Fruit fly (Drosophila melanogaster) whole organism, embryonic: ENCODE results near the gene CG7601.

Experiments
- Aef1 ChIP-seq: fragments of 200-800 bp; sonication (Bioruptor generic); IDR thresholded peaks from 3 replicates; pipeline ENCODE4 v1.3.6; 2022; ENCODE audit warnings: missing biosample characterization, missing genetic modification characterization
- Antp ChIP-seq: fragments of 200-800 bp; sonication (Bioruptor generic); optimal IDR thresholded peaks from 3 replicates; lab custom pipeline; 2016; ENCODE audit warnings: missing biosample characterization, missing genetic modification characterization
- C15 ChIP-seq: fragments of 200-800 bp; sonication (Bioruptor generic); IDR thresholded peaks from 3 replicates; pipeline ENCODE4 v1.3.6; 2022; ENCODE audit warnings: missing biosample characterization, missing genetic modification characterization
- CG10366 ChIP-seq: fragments of 200-800 bp; sonication (Bioruptor generic); IDR thresholded peaks from 2 replicates; pipeline ENCODE4 v1.3.6; 2022; ENCODE audit warnings: missing biosample characterization, missing genetic modification characterization
- CG11504 ChIP-seq: fragments of 200-800 bp; sonication (Bioruptor generic); optimal IDR thresholded peaks from 3 replicates; lab custom pipeline; 2019; ENCODE audit warnings: missing biosample characterization, mild to moderate bottlenecking, missing genetic modification characterization, moderate library complexity
- CG12104 ChIP-seq: fragments of 200-800 bp; sonication (Bioruptor generic); optimal IDR thresholded peaks from 3 replicates; lab custom pipeline; 2016; ENCODE audit warnings: missing biosample characterization, missing genetic modification characterization
- CG15011 ChIP-seq: fragments of 200-800 bp; sonication (Bioruptor generic); optimal IDR thresholded peaks from 3 replicates; lab custom pipeline; 2018; ENCODE audit warnings: missing biosample characterization, mild to moderate bottlenecking, missing genetic modification characterization
- CG1602 ChIP-seq: fragments of 200-800 bp; sonication (Bioruptor generic); optimal IDR thresholded peaks from 3 replicates; lab custom pipeline; 2016; ENCODE audit warnings: missing biosample characterization, missing genetic modification characterization
- CG16779 ChIP-seq: fragments of 200-800 bp; sonication (Bioruptor generic); IDR thresholded peaks from 2 replicates; pipeline ENCODE4 v1.3.6; 2022; ENCODE audit warnings: missing biosample characterization, missing genetic modification characterization
- CG17912 ChIP-seq: fragments of 200-800 bp; sonication (Bioruptor generic); optimal IDR thresholded peaks from 2 replicates; lab custom pipeline; 2018; ENCODE audit warnings: missing biosample characterization, mild to moderate bottlenecking, missing genetic modification characterization
- CG3407 ChIP-seq: fragments of 200-800 bp; sonication (Bioruptor generic); optimal IDR thresholded peaks from 2 replicates; lab custom pipeline; 2018; ENCODE audit warnings: missing biosample characterization, mild to moderate bottlenecking, missing genetic modification characterization
- CG3726 ChIP-seq: fragments of 200-800 bp; sonication (Bioruptor generic); IDR thresholded peaks from 3 replicates; pipeline ENCODE4, ENCODE4 v1.3.6; 2022; ENCODE audit warnings: missing biosample characterization, missing genetic modification characterization
- CG4617 ChIP-seq: fragments of 200-800 bp; sonication (Bioruptor generic); optimal IDR thresholded peaks from 3 replicates; lab custom pipeline; 2016; ENCODE audit warnings: missing biosample characterization, missing genetic modification characterization, borderline replicate concordance
- CG5245 ChIP-seq: fragments of 200-800 bp; sonication (Bioruptor generic); optimal IDR thresholded peaks from 3 replicates; lab custom pipeline; 2016; ENCODE audit warnings: missing biosample characterization, missing genetic modification characterization
- CG6175 ChIP-seq: fragments of 200-800 bp; sonication (Bioruptor generic); IDR thresholded peaks from 3 replicates; pipeline ENCODE4 v1.3.6; 2022; ENCODE audit warnings: missing biosample characterization, missing genetic modification characterization
- CG6765 ChIP-seq: fragments of 200-800 bp; sonication (Bioruptor generic); optimal IDR thresholded peaks from 3 replicates; lab custom pipeline; 2017; ENCODE audit warnings: missing biosample characterization, mild to moderate bottlenecking, missing genetic modification characterization
- CG7271 ChIP-seq: fragments of 200-800 bp; sonication (Bioruptor generic); optimal IDR thresholded peaks from 2 replicates; lab custom pipeline; 2018; ENCODE audit warnings: missing biosample characterization, mild to moderate bottlenecking, missing genetic modification characterization, moderate library complexity
- CG7745 ChIP-seq: fragments of 200-800 bp; sonication (Bioruptor generic); optimal IDR thresholded peaks from 2 replicates; lab custom pipeline; 2018; ENCODE audit warnings: missing biosample characterization, mild to moderate bottlenecking, missing genetic modification characterization, moderate library complexity
- CG8478 ChIP-seq: fragments of >200 bp; optimal IDR thresholded peaks from 2 replicates; lab custom pipeline; 2018
- CG8765 ChIP-seq: fragments of 200-800 bp; sonication (Bioruptor generic); IDR thresholded peaks from 2 replicates; pipeline ENCODE4 v1.3.6; 2022; ENCODE audit warnings: missing biosample characterization, missing genetic modification characterization
- CG9437 ChIP-seq: fragments of 200-800 bp; sonication (Bioruptor generic); optimal IDR thresholded peaks from 2 replicates; lab custom pipeline; 2018; ENCODE audit warnings: missing biosample characterization, mild to moderate bottlenecking, missing genetic modification characterization
- CG9727 ChIP-seq: fragments of 200-800 bp; sonication (Bioruptor generic); optimal IDR thresholded peaks from 3 replicates; lab custom pipeline; 2017; ENCODE audit warnings: missing biosample characterization, mild to moderate bottlenecking, missing genetic modification characterization
- CG9876 ChIP-seq: fragments of 200-800 bp; sonication (Bioruptor generic); optimal IDR thresholded peaks from 2 replicates; lab custom pipeline; 2016; ENCODE audit warnings: missing biosample characterization, missing genetic modification characterization
- Camta ChIP-seq: fragments of 200-800 bp; sonication (Bioruptor generic); optimal IDR thresholded peaks from 2 replicates; lab custom pipeline; 2016; ENCODE audit warnings: missing biosample characterization, missing genetic modification characterization
- H15 ChIP-seq: fragments of 200-800 bp; sonication (Bioruptor generic); IDR thresholded peaks from 3 replicates; pipeline ENCODE4 v1.3.6; 2022; ENCODE audit warnings: missing biosample characterization, missing genetic modification characterization
- Lhr ChIP-seq: fragments of 200-800 bp; sonication (Bioruptor generic); optimal IDR thresholded peaks from 3 replicates; lab custom pipeline; 2017; ENCODE audit warnings: mild to moderate bottlenecking, missing biosample characterization, missing genetic modification reagents, missing genetic modification characterization
- MBD-R2 ChIP-seq: fragments of 200-800 bp; sonication (Bioruptor generic); IDR thresholded peaks from 2 replicates; pipeline ENCODE4 v1.3.6; 2022; ENCODE audit warnings: missing biosample characterization, missing genetic modification characterization
- MTF-1 ChIP-seq: fragments of 200-800 bp; sonication (Bioruptor generic); optimal IDR thresholded peaks from 2 replicates; lab custom pipeline; 2018; ENCODE audit warnings: missing biosample characterization, mild to moderate bottlenecking, missing genetic modification characterization, borderline replicate concordance
- Mad ChIP-seq: fragments of 200-800 bp; sonication (Bioruptor generic); optimal IDR thresholded peaks from 2 replicates; lab custom pipeline; 2016; ENCODE audit warnings: missing biosample characterization, missing genetic modification characterization
- NC2β ChIP-seq: fragments of 200-800 bp; sonication (Bioruptor generic); optimal IDR thresholded peaks from 2 replicates; lab custom pipeline; 2016; ENCODE audit warnings: missing biosample characterization, missing genetic modification characterization
- NK7.1 ChIP-seq: fragments of 200-800 bp; sonication (Bioruptor generic); optimal IDR thresholded peaks from 3 replicates; lab custom pipeline; 2016; ENCODE audit warnings: missing biosample characterization, missing genetic modification characterization
- Nf-YB ChIP-seq: fragments of 200-800 bp; sonication (Bioruptor generic); optimal IDR thresholded peaks from 3 replicates; lab custom pipeline; 2019; ENCODE audit warnings: missing biosample characterization, mild to moderate bottlenecking, missing genetic modification characterization, moderate library complexity
- Rx ChIP-seq: fragments of 200-800 bp; sonication (Bioruptor generic); IDR thresholded peaks from 2 replicates; pipeline ENCODE4 v1.3.6; 2022; ENCODE audit warnings: missing biosample characterization, missing genetic modification characterization
- Sin3A ChIP-seq: fragments of >200 bp; optimal IDR thresholded peaks from 2 replicates; lab custom pipeline; 2018
- Trl ChIP-seq, 3 experiments: fragments of >200 bp in 2 of 3; fragments of 200-800 bp in 1 of 3; sonication (Bioruptor generic) in 1 of 3; optimal IDR thresholded peaks; 2 replicates in 1 of 3; 3 replicates in 2 of 3; lab custom pipeline; 2016 to 2017; ENCODE audit warnings: missing biosample characterization in 1 of 3, missing genetic modification characterization in 1 of 3
- ab ChIP-seq: fragments of 200-800 bp; sonication (Bioruptor generic); optimal IDR thresholded peaks from 2 replicates; lab custom pipeline; 2016; ENCODE audit warnings: missing biosample characterization, missing genetic modification characterization
- abd-A ChIP-seq: fragments of 200-800 bp; sonication (Bioruptor generic); optimal IDR thresholded peaks from 3 replicates; lab custom pipeline; 2019; ENCODE audit warnings: missing biosample characterization, mild to moderate bottlenecking, missing genetic modification characterization, moderate library complexity
- amos ChIP-seq: fragments of 200-800 bp; sonication (Bioruptor generic); IDR thresholded peaks from 2 replicates; pipeline ENCODE4 v1.3.6; 2022; ENCODE audit warnings: missing biosample characterization, missing genetic modification characterization; ENCODE audit not compliant: partially characterized antibody
- az2 ChIP-seq: fragments of 200-800 bp; sonication (Bioruptor generic); optimal IDR thresholded peaks from 3 replicates; lab custom pipeline; 2016; ENCODE audit warnings: missing biosample characterization, missing genetic modification characterization
- crc ChIP-seq: fragments of 200-800 bp; sonication (Bioruptor generic); optimal IDR thresholded peaks from 2 replicates; lab custom pipeline; 2016; ENCODE audit warnings: missing biosample characterization, missing genetic modification characterization
- emc ChIP-seq: fragments of 200-800 bp; sonication (Bioruptor generic); optimal IDR thresholded peaks from 2 replicates; lab custom pipeline; 2016; ENCODE audit warnings: missing biosample characterization, missing genetic modification characterization
- gem ChIP-seq: fragments of 200-800 bp; sonication (Bioruptor generic); optimal IDR thresholded peaks from 2 replicates; lab custom pipeline; 2019; ENCODE audit warnings: missing biosample characterization, mild to moderate bottlenecking, missing genetic modification characterization, moderate library complexity
- gsb ChIP-seq: fragments of 200-800 bp; sonication (Bioruptor generic); IDR thresholded peaks from 2 replicates; pipeline ENCODE4 v1.3.6; 2022; ENCODE audit warnings: missing biosample characterization, missing genetic modification characterization
- jigr1 ChIP-seq: fragments of 200-800 bp; sonication (Bioruptor generic); IDR thresholded peaks from 3 replicates; pipeline ENCODE4 v1.3.6; 2022; ENCODE audit warnings: missing biosample characterization, missing genetic modification characterization
- kay ChIP-seq: fragments of 200-800 bp; sonication (Bioruptor generic); optimal IDR thresholded peaks from 2 replicates; lab custom pipeline; 2016; ENCODE audit warnings: missing biosample characterization, missing genetic modification characterization
- maf-S ChIP-seq: fragments of 200-800 bp; sonication (Bioruptor generic); optimal IDR thresholded peaks from 2 replicates; lab custom pipeline; 2016; ENCODE audit warnings: missing biosample characterization, missing genetic modification characterization
- mld ChIP-seq: fragments of 200-800 bp; sonication (Bioruptor generic); IDR thresholded peaks from 3 replicates; pipeline ENCODE4 v1.3.6; 2022; ENCODE audit warnings: missing biosample characterization, missing genetic modification characterization; ENCODE audit not compliant: partially characterized antibody
- schlank ChIP-seq: fragments of 200-800 bp; sonication (Bioruptor generic); optimal IDR thresholded peaks from 2 replicates; lab custom pipeline; 2018; ENCODE audit warnings: missing biosample characterization, mild to moderate bottlenecking, missing genetic modification characterization
- tap ChIP-seq: fragments of 200-800 bp; optimal IDR thresholded peaks from 3 replicates; lab custom pipeline; 2019; ENCODE audit warnings: missing biosample characterization, mild to moderate bottlenecking, missing genetic modification characterization, moderate library complexity
- trh ChIP-seq: fragments of 200-800 bp; sonication (Bioruptor generic); optimal IDR thresholded peaks from 2 replicates; lab custom pipeline; 2016; ENCODE audit warnings: missing biosample characterization, missing genetic modification characterization
- unc-4 ChIP-seq: fragments of 200-800 bp; sonication (Bioruptor generic); IDR thresholded peaks from 2 replicates; pipeline ENCODE4 v1.3.6; 2022; ENCODE audit warnings: missing biosample characterization, missing genetic modification characterization; ENCODE audit not compliant: partially characterized antibody
- zfh1 ChIP-seq: fragments of 200-800 bp; sonication (Bioruptor generic); IDR thresholded peaks from 3 replicates; pipeline ENCODE4 v1.3.6; 2022; ENCODE audit warnings: missing biosample characterization, missing genetic modification characterization

CG7601 gene

dm6 chr3R:29745056-29745455, 8.5 kb upstream of the CG7601 start, which contains the start of the genes Wdr24 and IntS11 (continued):
- TF ChIP-seq maf-S (GFP tag; lab: Kevin White, UChicago) (peak; percentile 47), emc (GFP tag; lab: Kevin White, UChicago) (peak; percentile 56), Sin3A (peak; percentile 93), Trl (optimal IDR thresholded peaks at IDR 0.05; lab: Kevin White, UChicago) (no peak), Trl (GFP tag; optimal IDR thresholded peaks at IDR 0.05; lab: Kevin White, UChicago) (peak; percentile 41), gem (tag; lab: Kevin White, UChicago) (peak; percentile 89), schlank (tag; lab: Kevin White, UChicago) (peak; percentile 63), ab (GFP tag; lab: Kevin White, UChicago) (peak; percentile 28), CG9727 (peak; percentile 56), NC2β (GFP tag; lab: Kevin White, UChicago) (peak; percentile 50), CG3726 (GFP tag; lab: Robert Waterston, UW) (peak; percentile 85; the same call in 2 of the 3 replicates), CG8765 (GFP tag; lab: Robert Waterston, UW) (peak; percentile 85; the same call in 1 of the 2 replicates), kay (GFP tag; lab: Kevin White, UChicago) (peak; percentile 54), abd-A (tag; lab: Kevin White, UChicago) (no peak), CG11504 (tag; lab: Kevin White, UChicago) (no peak), C15 (peak; percentile 53), NK7.1 (GFP tag; lab: Kevin White, UChicago) (no peak), Mad (GFP tag; lab: Kevin White, UChicago) (peak; percentile 64), CG9876 (GFP tag; lab: Kevin White, UChicago) (no peak), Nf-YB (GFP tag; lab: Kevin White, UChicago) (peak; percentile 44), az2 (GFP tag; lab: Kevin White, UChicago) (peak; percentile 58), CG7271 (tag; lab: Kevin White, UChicago) (no peak), CG17912 (GFP tag; lab: Kevin White, UChicago) (peak; percentile 29), CG4617 (peak; percentile 91), CG5245 (GFP tag; lab: Kevin White, UChicago) (no peak), tap (tag; lab: Kevin White, UChicago) (no peak), gsb (GFP tag; lab: Robert Waterston, UW) (peak; percentile 86), CG7745 (tag; lab: Kevin White, UChicago) (no peak), zfh1 (GFP tag; lab: Robert Waterston, UW) (peak; percentile 81), mld (no peak), CG1602 (GFP tag; lab: Kevin White, UChicago) (peak; percentile 84), Aef1 (GFP tag; lab: Robert Waterston, UW) (peak; percentile 96), CG6175 (GFP tag; lab: Robert Waterston, UW) (peak; percentile 88), unc-4 (GFP tag; lab: Robert Waterston, UW) (peak; percentile 30; the same call in 1 of the 2 replicates), Antp (GFP tag; lab: Kevin White, UChicago) (peak; percentile 58), crc (GFP tag; lab: Kevin White, UChicago) (no peak), MTF-1 (no peak), amos (GFP tag; lab: Robert Waterston, UW) (no peak), CG3407 (GFP tag; lab: Kevin White, UChicago) (no peak), MBD-R2 (GFP tag; lab: Robert Waterston, UW) (peak; percentile 98), jigr1 (peak; percentile 92), trh (peak; percentile 18), Lhr (no peak), Rx (GFP tag; lab: Robert Waterston, UW) (peak; percentile 87), CG10366 (GFP tag; lab: Robert Waterston, UW) (peak; percentile 94), CG16779 (GFP tag; lab: Robert Waterston, UW) (peak; percentile 36; the same call in 1 of the 2 replicates), H15 (GFP tag; lab: Robert Waterston, UW) (peak; percentile 88), CG6765 (no peak), CG8478 (lab: Kevin White, UChicago) (no peak), CG9437 (peak; percentile 65), CG12104 (GFP tag; lab: Kevin White, UChicago) (peak; percentile 72), CG15011 (no peak), Camta (GFP tag; lab: Kevin White, UChicago) (peak; percentile 31)
